Worm (Caenorhabditis elegans): ENCODE results near the gene kin-9.

Gene kin-9

ce11 chrX:8404308-8405085 lies 28.0 kb upstream of the kin-9 start (continued):
- TF ChIP-seq aha-1 (tag; optimal IDR thresholded peaks at IDR 0.05) (no peak), egl-27 (tag; optimal IDR thresholded peaks at IDR 0.05) (peak; percentile 69 to 73), lin-14 (GFP tag; optimal IDR thresholded peaks at IDR 0.05) (peak; percentile 97), ceh-88 (GFP tag; IDR thresholded peaks at IDR 0.05) (peak; percentile 89), sptf-1 (tag; optimal IDR thresholded peaks at IDR 0.05) (no peak), vab-15 (tag; optimal IDR thresholded peaks at IDR 0.05) (no peak), nhr-11 (tag; optimal IDR thresholded peaks at IDR 0.05) (peak; percentile 62), xbp-1 (tag; optimal IDR thresholded peaks at IDR 0.05) (peak; percentile 88), fkh-10 (GFP tag; optimal IDR thresholded peaks at IDR 0.05) (peak; percentile 93), hpl-2 (GFP tag; optimal IDR thresholded peaks at IDR 0.05) (no peak), nhr-19 (GFP tag; conservative IDR thresholded peaks at IDR 0.05) (peak; percentile 92), unc-98 (GFP tag; IDR thresholded peaks at IDR 0.05) (peak; percentile 73), nhr-28 (tag; optimal IDR thresholded peaks at IDR 0.05) (no peak), unc-62 (GFP tag; optimal IDR thresholded peaks at IDR 0.05) (no peak), elt-2 (tag; optimal IDR thresholded peaks at IDR 0.05) (peak; percentile 77), snu-23 (GFP tag; optimal IDR thresholded peaks at IDR 0.05) (peak; percentile 96), efl-1 (optimal IDR thresholded peaks at IDR 0.05) (peak; percentile 65 to 70), efl-1 (GFP tag; optimal IDR thresholded peaks at IDR 0.05 in 1 of 2) (peak; percentile 22 to 95), hlh-17 (GFP tag; optimal IDR thresholded peaks at IDR 0.05; ENCODE audit: borderline replicate concordance) (no peak), rnt-1 (tag; optimal IDR thresholded peaks at IDR 0.05) (peak; percentile 91), lin-35 (GFP tag; optimal IDR thresholded peaks at IDR 0.05) (peak; percentile 33 to 83), nhr-76 (tag; optimal IDR thresholded peaks at IDR 0.05) (no peak), mab-9 (GFP tag; IDR thresholded peaks at IDR 0.05) (peak; percentile 70), fkh-8 (tag; optimal IDR thresholded peaks at IDR 0.05) (peak; percentile 94), Y116A8C.19 (tag; optimal IDR thresholded peaks at IDR 0.05; ENCODE audit: borderline replicate concordance) (no peak), ceh-8 (GFP tag; optimal IDR thresholded peaks at IDR 0.05) (peak; percentile 80), F16B12.6 (tag; optimal IDR thresholded peaks at IDR 0.05) (no peak), C34B4.2 (tag; optimal IDR thresholded peaks at IDR 0.05) (no peak), efl-3 (GFP tag; optimal IDR thresholded peaks at IDR 0.05) (peak; percentile 73), lir-3 (tag; optimal IDR thresholded peaks at IDR 0.05; ENCODE audit: poor library complexity) (peak; percentile 84), zip-4 (GFP tag; optimal IDR thresholded peaks at IDR 0.05) (peak; percentile 81), ama-1 (optimal IDR thresholded peaks at IDR 0.05) (no peak), pag-3 (tag; optimal IDR thresholded peaks at IDR 0.05; ENCODE audit: borderline replicate concordance, insufficient read depth) (peak; percentile 5)

- TF ChIP-seq zip-4 (GFP tag; optimal IDR thresholded peaks at IDR 0.05) (no peak), jun-1 (tag; optimal IDR thresholded peaks at IDR 0.05) (no peak), ztf-11 (tag; optimal IDR thresholded peaks at IDR 0.05) (no peak), lsy-2 (tag; optimal IDR thresholded peaks at IDR 0.05) (no peak), sup-37 (GFP tag; optimal IDR thresholded peaks at IDR 0.05) (no peak), grh-1 (GFP tag; IDR thresholded peaks at IDR 0.05) (no peak), C04F5.9 (tag; optimal IDR thresholded peaks at IDR 0.05) (no peak), mab-9 (GFP tag; IDR thresholded peaks at IDR 0.05) (no peak), nhr-28 (tag; optimal IDR thresholded peaks at IDR 0.05) (no peak), ceh-8 (GFP tag; optimal IDR thresholded peaks at IDR 0.05) (no peak)
Measured at ce11 chrX:8406815-8407214, 25.6 kb upstream of the kin-9 start.

All from whole organism, L1 larva.